Fruit fly (Drosophila melanogaster): ENCODE results near the gene Caf1-180.

Caf1-180 gene

DNA sequence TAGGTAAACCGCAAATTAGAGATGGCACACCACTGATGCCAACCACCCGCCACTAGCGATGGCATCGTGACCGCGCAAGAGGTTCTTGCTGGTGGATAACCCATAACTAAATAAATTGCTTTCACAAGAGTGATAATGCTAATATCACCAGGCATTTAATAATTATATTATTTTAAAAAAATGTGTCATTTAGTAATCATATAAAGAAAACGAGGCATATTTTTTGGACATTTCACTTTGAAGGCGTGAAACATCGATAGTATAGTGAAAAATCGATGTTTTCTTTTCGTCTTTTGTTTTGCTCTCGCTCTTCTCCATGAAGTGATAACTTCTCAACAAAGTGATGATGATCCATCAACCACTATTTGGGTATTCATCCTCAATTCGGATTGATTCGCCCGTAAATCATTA lies 47.3 kb downstream of the Caf1-180 start, which contains the start of gene IntS4:
Gene IntS4, minus strand, starts transcription at position 20 of the 411 bp plus-strand sequence.
- no peak for TF ChIP-seq EcR (GFP tag; optimal IDR thresholded peaks at IDR 0.05)
- no peak for TF ChIP-seq Dll (optimal IDR thresholded peaks at IDR 0.05)
- TF ChIP-seq psq (optimal IDR thresholded peaks at IDR 0.05), result no peak
- no peak for TF ChIP-seq pan (optimal IDR thresholded peaks at IDR 0.05)
- TF ChIP-seq usp (GFP tag; optimal IDR thresholded peaks at IDR 0.05), result no peak
- no peak for TF ChIP-seq CG8478 (optimal IDR thresholded peaks at IDR 0.05)

- no peak for TF ChIP-seq Dll (optimal IDR thresholded peaks at IDR 0.05)
- no peak for TF ChIP-seq pan (optimal IDR thresholded peaks at IDR 0.05)
- no peak for TF ChIP-seq EcR (GFP tag; optimal IDR thresholded peaks at IDR 0.05)
- TF ChIP-seq psq (optimal IDR thresholded peaks at IDR 0.05), result no peak
- TF ChIP-seq usp (GFP tag; optimal IDR thresholded peaks at IDR 0.05), result no peak
- TF ChIP-seq CG8478 (optimal IDR thresholded peaks at IDR 0.05), result no peak
Observed at dm6 chrX:8554303-8554702, 51.8 kb downstream of the Caf1-180 start.

Data from whole organism.